Fruit fly (Drosophila melanogaster) whole organism, embryonic: ENCODE results near the gene Fign.
A peak's percentile ranks its signal among the peaks of the same experiment; 100 is the strongest.

Experiments
- CG10147 ChIP-seq: fragments of 200-800 bp; sonication (Bioruptor generic); optimal IDR thresholded peaks from 2 replicates; lab custom pipeline; 2019; ENCODE audit warnings: missing biosample characterization, mild to moderate bottlenecking, missing genetic modification characterization, moderate library complexity
- CG10267 ChIP-seq: fragments of 200-800 bp; sonication (Bioruptor generic); optimal IDR thresholded peaks from 2 replicates; lab custom pipeline; 2018; ENCODE audit warnings: missing biosample characterization, mild to moderate bottlenecking, missing genetic modification characterization, moderate library complexity
- CG10565 ChIP-seq: fragments of 200-800 bp; sonication (Bioruptor generic); optimal IDR thresholded peaks from 3 replicates; lab custom pipeline; 2016; ENCODE audit warnings: missing biosample characterization, mild to moderate bottlenecking, missing genetic modification characterization
- CG12236 ChIP-seq: fragments of 200-800 bp; sonication (Bioruptor generic); optimal IDR thresholded peaks from 2 replicates; lab custom pipeline; 2016; ENCODE audit warnings: missing biosample characterization, missing genetic modification characterization
- CG12769 ChIP-seq: fragments of 200-800 bp; sonication (Bioruptor generic); optimal IDR thresholded peaks from 2 replicates; lab custom pipeline; 2019; ENCODE audit warnings: missing biosample characterization, mild to moderate bottlenecking, missing genetic modification characterization, moderate library complexity
- CG16863 ChIP-seq: fragments of 200-800 bp; sonication (Bioruptor generic); optimal IDR thresholded peaks from 3 replicates; lab custom pipeline; 2016; ENCODE audit warnings: missing biosample characterization, missing genetic modification characterization
- CG17612 ChIP-seq: fragments of 200-800 bp; sonication (Bioruptor generic); IDR thresholded peaks from 2 replicates; pipeline ENCODE4 v1.3.6; 2022; ENCODE audit warnings: missing biosample characterization, missing genetic modification characterization
- CG18764 ChIP-seq: fragments of 200-800 bp; sonication (Bioruptor generic); optimal IDR thresholded peaks from 3 replicates; lab custom pipeline; 2016; ENCODE audit warnings: missing biosample characterization, missing genetic modification characterization
- CG2199 ChIP-seq: fragments of 200-800 bp; sonication (Bioruptor generic); IDR thresholded peaks from 3 replicates; pipeline ENCODE4 v1.3.6; 2022; ENCODE audit warnings: missing biosample characterization, missing genetic modification characterization
- CG4282 ChIP-seq: fragments of 200-800 bp; sonication (Bioruptor generic); optimal IDR thresholded peaks from 2 replicates; lab custom pipeline; 2016; ENCODE audit warnings: missing biosample characterization, missing genetic modification characterization
- CG4617 ChIP-seq: fragments of 200-800 bp; sonication (Bioruptor generic); optimal IDR thresholded peaks from 3 replicates; lab custom pipeline; 2016; ENCODE audit warnings: missing biosample characterization, missing genetic modification characterization, borderline replicate concordance
- CG6683 ChIP-seq: fragments of 200-800 bp; sonication (Bioruptor generic); optimal IDR thresholded peaks from 2 replicates; lab custom pipeline; 2017; ENCODE audit warnings: missing biosample characterization, mild to moderate bottlenecking, missing genetic modification characterization, missing genetic modification reagents
- CG6765 ChIP-seq: fragments of 200-800 bp; sonication (Bioruptor generic); optimal IDR thresholded peaks from 3 replicates; lab custom pipeline; 2017; ENCODE audit warnings: missing biosample characterization, mild to moderate bottlenecking, missing genetic modification characterization
- CG6854 ChIP-seq: fragments of 200-800 bp; sonication (Bioruptor generic); optimal IDR thresholded peaks from 3 replicates; lab custom pipeline; 2017; ENCODE audit warnings: missing biosample characterization, mild to moderate bottlenecking, missing genetic modification characterization
- CG8388 ChIP-seq: fragments of 200-800 bp; sonication (Bioruptor generic); optimal IDR thresholded peaks from 2 replicates; lab custom pipeline; 2019; ENCODE audit warnings: missing biosample characterization, mild to moderate bottlenecking, missing genetic modification characterization, moderate library complexity
- CG9797 ChIP-seq: fragments of 200-800 bp; sonication (Bioruptor generic); optimal IDR thresholded peaks from 3 replicates; lab custom pipeline; 2018; ENCODE audit warnings: missing biosample characterization, mild to moderate bottlenecking, missing genetic modification characterization
- CoRest ChIP-seq: fragments of 200-800 bp; sonication (Bioruptor generic); optimal IDR thresholded peaks from 3 replicates; lab custom pipeline; 2018; ENCODE audit warnings: missing biosample characterization, mild to moderate bottlenecking, missing genetic modification characterization, moderate library complexity
- D ChIP-seq, 2 experiments: fragments of 200-800 bp in 1 of 2; fragments of >200 bp in 1 of 2; sonication (Bioruptor generic) in 1 of 2; optimal IDR thresholded peaks; 2 replicates in 1 of 2; 3 replicates in 1 of 2; lab custom pipeline; 2017; ENCODE audit warnings: mild to moderate bottlenecking in 1 of 2, missing biosample characterization in 1 of 2, missing genetic modification characterization in 1 of 2, missing genetic modification reagents in 1 of 2
- Dad ChIP-seq: fragments of 200-800 bp; sonication (Bioruptor generic); optimal IDR thresholded peaks from 3 replicates; lab custom pipeline; 2016; ENCODE audit warnings: missing biosample characterization, missing genetic modification characterization
- Dbx ChIP-seq: fragments of 200-800 bp; sonication (Bioruptor generic); IDR thresholded peaks from 3 replicates; pipeline ENCODE4 v1.3.6; 2022; ENCODE audit warnings: missing biosample characterization, missing genetic modification characterization
- Elba2 ChIP-seq: fragments of 200-800 bp; sonication (Bioruptor generic); optimal IDR thresholded peaks from 3 replicates; lab custom pipeline; 2016; ENCODE audit warnings: missing biosample characterization, missing genetic modification characterization
- H2.0 ChIP-seq: fragments of 200-800 bp; sonication (Bioruptor generic); IDR thresholded peaks from 2 replicates; pipeline ENCODE4 v1.3.6; 2022; ENCODE audit warnings: missing biosample characterization, missing genetic modification characterization
- Hr39 ChIP-seq: fragments of >200 bp; optimal IDR thresholded peaks from 2 replicates; lab custom pipeline; 2017
- Hr51 ChIP-seq, 2 experiments: fragments of 200-800 bp; sonication (Bioruptor generic); optimal IDR thresholded peaks; 2 replicates in 1 of 2; 3 replicates in 1 of 2; lab custom pipeline; 2016 to 2018; ENCODE audit warnings: missing biosample characterization in 2 of 2, missing genetic modification characterization in 2 of 2, mild to moderate bottlenecking in 1 of 2, moderate library complexity in 1 of 2
- Jarid2 ChIP-seq: fragments of 200-800 bp; sonication (Bioruptor generic); optimal IDR thresholded peaks from 3 replicates; lab custom pipeline; 2017; ENCODE audit warnings: mild to moderate bottlenecking, missing biosample characterization, missing genetic modification reagents, missing genetic modification characterization
- NfI ChIP-seq: fragments of 200-800 bp; sonication (Bioruptor generic); optimal IDR thresholded peaks from 3 replicates; lab custom pipeline; 2018; ENCODE audit warnings: missing biosample characterization, mild to moderate bottlenecking, missing genetic modification characterization, moderate library complexity
- Scr ChIP-seq: fragments of 200-800 bp; sonication (Bioruptor generic); IDR thresholded peaks from 2 replicates; pipeline ENCODE4 v1.3.6; 2022; ENCODE audit warnings: missing biosample characterization, missing genetic modification characterization; ENCODE audit not compliant: partially characterized antibody
- amos ChIP-seq: fragments of 200-800 bp; sonication (Bioruptor generic); IDR thresholded peaks from 2 replicates; pipeline ENCODE4 v1.3.6; 2022; ENCODE audit warnings: missing biosample characterization, missing genetic modification characterization; ENCODE audit not compliant: partially characterized antibody
- ci ChIP-seq: fragments of 200-800 bp; sonication (Bioruptor generic); IDR thresholded peaks from 3 replicates; pipeline ENCODE4 v1.3.6; 2022; ENCODE audit warnings: missing biosample characterization, missing genetic modification characterization
- corto ChIP-seq: fragments of 200-800 bp; sonication (Bioruptor generic); optimal IDR thresholded peaks from 2 replicates; lab custom pipeline; 2016; ENCODE audit warnings: missing biosample characterization, mild to moderate bottlenecking, missing genetic modification characterization, moderate library complexity
- eve ChIP-seq, 2 experiments: fragments of >200 bp; optimal IDR thresholded peaks; 2 replicates each; lab custom pipeline; 2017; ENCODE audit warnings: missing biosample characterization in 2 of 2, missing genetic modification characterization in 2 of 2
- grau ChIP-seq: fragments of 200-800 bp; optimal IDR thresholded peaks from 3 replicates; lab custom pipeline; 2019; ENCODE audit warnings: missing biosample characterization, mild to moderate bottlenecking, missing genetic modification characterization, moderate library complexity
- knrl ChIP-seq: fragments of 200-800 bp; sonication (Bioruptor generic); IDR thresholded peaks from 3 replicates; pipeline ENCODE4 v1.3.6; 2022; ENCODE audit warnings: missing biosample characterization, missing genetic modification characterization; ENCODE audit not compliant: partially characterized antibody
- maf-S ChIP-seq: fragments of 200-800 bp; sonication (Bioruptor generic); optimal IDR thresholded peaks from 2 replicates; lab custom pipeline; 2016; ENCODE audit warnings: missing biosample characterization, missing genetic modification characterization
- mld ChIP-seq: fragments of 200-800 bp; sonication (Bioruptor generic); IDR thresholded peaks from 3 replicates; pipeline ENCODE4 v1.3.6; 2022; ENCODE audit warnings: missing biosample characterization, missing genetic modification characterization; ENCODE audit not compliant: partially characterized antibody
- nerfin-1 ChIP-seq: fragments of 200-800 bp; sonication (Bioruptor generic); optimal IDR thresholded peaks from 3 replicates; lab custom pipeline; 2019; ENCODE audit warnings: missing biosample characterization, mild to moderate bottlenecking, missing genetic modification characterization, moderate library complexity
- oc ChIP-seq: fragments of 200-800 bp; sonication (Bioruptor generic); optimal IDR thresholded peaks from 2 replicates; lab custom pipeline; 2018; ENCODE audit warnings: missing biosample characterization, mild to moderate bottlenecking, missing genetic modification characterization, moderate library complexity
- scrt ChIP-seq: fragments of 200-800 bp; sonication (Bioruptor generic); optimal IDR thresholded peaks from 2 replicates; lab custom pipeline; 2018; ENCODE audit warnings: missing biosample characterization, mild to moderate bottlenecking, missing genetic modification characterization, moderate library complexity
- sens ChIP-seq: fragments of 200-800 bp; sonication (Bioruptor generic); peaks from one replicate; lab custom pipeline; 2016; ENCODE audit warnings: missing biosample characterization, missing genetic modification characterization
- shn ChIP-seq: fragments of 200-800 bp; sonication (Bioruptor generic); optimal IDR thresholded peaks from 3 replicates; lab custom pipeline; 2016; ENCODE audit warnings: missing biosample characterization, missing genetic modification characterization
- sr ChIP-seq: fragments of 200-800 bp; sonication (Bioruptor generic); IDR thresholded peaks from 3 replicates; pipeline ENCODE4 v1.3.6; 2022; ENCODE audit warnings: missing biosample characterization, missing genetic modification characterization
- unpg ChIP-seq: fragments of 200-800 bp; sonication (Bioruptor generic); optimal IDR thresholded peaks from 3 replicates; lab custom pipeline; 2018; ENCODE audit warnings: missing biosample characterization, mild to moderate bottlenecking, missing genetic modification characterization, moderate library complexity
- wor ChIP-seq: fragments of 200-800 bp; sonication (Bioruptor generic); IDR thresholded peaks from 2 replicates; pipeline ENCODE4 v1.3.6; 2022; ENCODE audit warnings: missing biosample characterization, missing genetic modification characterization

Fign gene

dm6 chr2L:3330628-3331027 is 11.0 kb upstream of the Fign start, which contains the start of gene CG3285:
CG3285 (plus strand) TSS chr2L:3330928.
- TF ChIP-seq D (optimal IDR thresholded peaks at IDR 0.05; lab: Kevin White, UChicago) (no peak), D (GFP tag; optimal IDR thresholded peaks at IDR 0.05; lab: Kevin White, UChicago) (no peak), sens (GFP tag; lab: Kevin White, UChicago) (peak; percentile 8)
- TF ChIP-seq, all 482 proteins: peak for 1

DNA sequence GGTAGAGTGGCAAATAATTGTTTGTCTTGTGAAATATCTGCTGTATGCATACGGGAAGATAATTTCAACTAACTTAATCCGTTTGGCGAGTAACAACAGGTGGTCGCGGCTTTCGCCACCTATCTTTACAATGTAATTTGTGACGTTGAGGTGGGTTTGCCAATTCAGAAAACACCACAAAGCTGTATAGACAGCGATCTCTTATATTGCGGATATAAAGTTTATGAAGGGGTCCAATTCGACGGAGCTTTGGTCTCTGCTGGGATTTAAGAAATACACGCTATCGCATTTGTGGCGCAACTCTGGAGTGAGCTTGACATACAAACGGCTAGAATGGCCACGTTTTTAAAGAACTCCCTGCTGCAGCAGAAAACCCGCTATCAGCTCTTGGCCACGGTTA is 7.9 kb upstream of the Fign start, which contains the start of gene CG33282:
CG33282 (plus strand) TSS at position 301 of the 400 bp plus-strand sequence.
- no peak for TF ChIP-seq nerfin-1 (tag; lab: Kevin White, UChicago)
- no peak for TF ChIP-seq knrl (GFP tag; lab: Robert Waterston, UW)
- TF ChIP-seq CG4617 (GFP tag; lab: Kevin White, UChicago) = no peak
- no peak for TF ChIP-seq Dad
- no peak for TF ChIP-seq corto (GFP tag; lab: Kevin White, UChicago)
- no peak for TF ChIP-seq CG4282 (GFP tag; lab: Kevin White, UChicago)
- TF ChIP-seq scrt (GFP tag; lab: Kevin White, UChicago) = no peak
- TF ChIP-seq Hr39 (lab: Kevin White, UChicago) = no peak
- TF ChIP-seq CG6683 (GFP tag; lab: Kevin White, UChicago) = no peak
- no peak for TF ChIP-seq unpg (GFP tag; lab: Kevin White, UChicago)
- no peak for TF ChIP-seq CG10147 (GFP tag; lab: Kevin White, UChicago)
- TF ChIP-seq CG6765 (GFP tag; lab: Kevin White, UChicago) = no peak
- no peak for TF ChIP-seq ci (GFP tag; lab: Robert Waterston, UW)
- TF ChIP-seq CG18764 (GFP tag; lab: Kevin White, UChicago) = no peak
- TF ChIP-seq D (optimal IDR thresholded peaks at IDR 0.05; lab: Kevin White, UChicago) = no peak
- TF ChIP-seq D (GFP tag; optimal IDR thresholded peaks at IDR 0.05; lab: Kevin White, UChicago) = no peak
- TF ChIP-seq H2.0 (GFP tag; lab: Robert Waterston, UW) = no peak
- TF ChIP-seq CG8388 (GFP tag; lab: Kevin White, UChicago) = no peak
- no peak for TF ChIP-seq CG12236 (GFP tag; lab: Kevin White, UChicago)
- TF ChIP-seq CoRest (tag; lab: Kevin White, UChicago) = no peak
- no peak for TF ChIP-seq CG17612 (GFP tag; lab: Robert Waterston, UW)
- TF ChIP-seq, all 482 proteins: peak for 0

DNA sequence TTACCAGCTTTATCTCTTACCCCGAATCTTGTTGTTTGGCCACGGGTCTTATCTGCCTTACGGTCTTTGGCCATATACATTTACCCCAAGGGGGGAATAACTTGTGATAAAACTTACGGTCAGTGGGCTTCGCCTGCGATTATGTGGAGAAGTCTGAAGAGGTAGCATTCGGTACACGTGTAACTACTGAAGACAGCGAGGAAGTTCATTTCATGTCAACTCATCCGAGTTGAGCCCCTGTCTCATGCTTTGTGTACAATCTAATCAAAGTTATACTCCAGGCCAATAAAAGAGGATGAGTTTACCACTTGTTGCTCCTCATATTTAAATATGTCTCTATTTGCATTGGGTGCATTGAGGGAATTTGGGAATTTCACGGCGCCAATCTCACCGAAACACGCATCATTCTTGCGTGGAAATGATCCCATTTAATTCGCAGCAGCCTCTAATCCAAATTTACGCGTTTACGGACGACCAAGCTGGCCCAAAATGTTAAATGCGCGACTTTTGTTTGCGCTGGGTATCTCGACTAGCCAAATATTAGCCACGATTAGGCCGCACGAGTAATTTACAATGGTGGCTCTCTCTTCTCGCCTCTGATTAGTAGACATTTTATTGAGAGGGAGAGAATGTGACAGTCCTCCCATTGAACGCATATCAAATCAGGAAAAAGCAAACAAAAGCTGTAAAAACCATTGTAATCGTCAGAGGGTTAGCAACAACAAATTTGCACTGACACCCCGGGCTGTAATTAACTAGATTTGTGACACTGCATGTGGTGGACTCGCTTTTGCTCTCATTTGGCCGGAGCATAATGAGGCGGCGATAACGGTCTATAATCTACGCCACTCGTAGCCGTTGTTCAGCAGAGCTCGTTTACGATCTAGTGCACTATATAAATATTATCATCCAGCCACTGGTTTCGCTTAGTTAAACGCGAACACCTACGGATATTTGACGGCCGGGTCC is 3.9 kb upstream of the Fign start, which contains the start of gene CG33281:
CG33281 (plus strand) TSS at position 919 of the 969 bp plus-strand sequence.
- no peak for TF ChIP-seq maf-S (GFP tag; lab: Kevin White, UChicago)
- TF ChIP-seq Dbx (GFP tag; lab: Robert Waterston, UW) = no peak
- no peak for TF ChIP-seq CG10565 (GFP tag; lab: Kevin White, UChicago)
- no peak for TF ChIP-seq CG12769 (tag; lab: Kevin White, UChicago)
- no peak for TF ChIP-seq amos
- TF ChIP-seq shn (GFP tag; lab: Kevin White, UChicago) = no peak
- no peak for TF ChIP-seq oc (tag; lab: Kevin White, UChicago)
- no peak for TF ChIP-seq Elba2 (GFP tag; lab: Kevin White, UChicago)
- no peak for TF ChIP-seq eve (GFP tag; optimal IDR thresholded peaks at IDR 0.05; lab: Kevin White, UChicago)
- no peak for TF ChIP-seq knrl (GFP tag; lab: Robert Waterston, UW)
- TF ChIP-seq CG2199 (GFP tag; lab: Robert Waterston, UW) = no peak
- TF ChIP-seq sr (GFP tag; lab: Robert Waterston, UW) = no peak
- TF ChIP-seq Hr51 (GFP tag; optimal IDR thresholded peaks at IDR 0.05; lab: Kevin White, UChicago) = no peak
- no peak for TF ChIP-seq CG10267 (tag; lab: Kevin White, UChicago)
- TF ChIP-seq mld = no peak
- peak; percentile 9 for TF ChIP-seq Jarid2 (GFP tag; lab: Kevin White, UChicago)
- TF ChIP-seq NfI = no peak
- TF ChIP-seq CG9797 (GFP tag; lab: Kevin White, UChicago) = no peak
- no peak for TF ChIP-seq CG6854 (GFP tag; lab: Kevin White, UChicago)
- no peak for TF ChIP-seq Scr (GFP tag; lab: Robert Waterston, UW)
- no peak for TF ChIP-seq CG16863 (GFP tag; lab: Kevin White, UChicago)
- no peak for TF ChIP-seq ci (GFP tag; lab: Robert Waterston, UW)
- TF ChIP-seq wor (GFP tag; lab: Robert Waterston, UW) = no peak
- no peak for TF ChIP-seq grau (tag; lab: Kevin White, UChicago)
